Worm (Caenorhabditis elegans) whole organism, L4 larva: ENCODE measurements around the gene C06B3.6.

Experiments used
- D1046.2 ChIP-seq: fragments of 200-800 bp; sonication (Bioruptor generic); IDR thresholded peaks from 2 replicates; pipeline ENCODE4 v1.3.6; 2022; ENCODE audit warnings: missing genetic modification characterization, missing compliant biosample characterization
- F10B5.3 ChIP-seq: sonication (generic microtip); optimal IDR thresholded peaks from 2 replicates; lab custom pipeline; 2016; ENCODE audit warnings: mild to moderate bottlenecking, missing genetic modification characterization, missing compliant biosample characterization
- F37D6.2 ChIP-seq: sonication (generic microtip); optimal IDR thresholded peaks from 2 replicates; lab custom pipeline; 2016; ENCODE audit warnings: mild to moderate bottlenecking, missing genetic modification characterization, missing compliant biosample characterization
- F44E2.7 ChIP-seq: fragments of 200-800 bp; sonication (Bioruptor generic); IDR thresholded peaks from 2 replicates; pipeline ENCODE4 v2.1.2; 2022; ENCODE audit warnings: missing genetic modification characterization, missing compliant biosample characterization
- T20F7.1 ChIP-seq: fragments of 200-800 bp; sonication (Bioruptor generic); optimal IDR thresholded peaks from 2 replicates; lab custom pipeline; 2018; ENCODE audit warnings: mild to moderate bottlenecking, missing genetic modification characterization, missing compliant biosample characterization
- Y105C5A.15 ChIP-seq: fragments of 200-800 bp; sonication (Bioruptor generic); IDR thresholded peaks from 2 replicates; pipeline ENCODE4 v1.3.6; 2022; ENCODE audit warnings: missing genetic modification characterization, missing compliant biosample characterization
- Y48G9A.11 ChIP-seq: fragments of 200-800 bp; sonication (Bioruptor generic); IDR thresholded peaks from 2 replicates; pipeline ENCODE4 v1.3.6; 2022; ENCODE audit warnings: missing genetic modification reagents, missing genetic modification characterization, missing compliant biosample characterization
- Y75B8A.6 ChIP-seq: fragments of 200-800 bp; sonication (Bioruptor generic); IDR thresholded peaks from 2 replicates; pipeline ENCODE4 v1.3.6; 2022; ENCODE audit warnings: missing genetic modification reagents, missing genetic modification characterization, missing compliant biosample characterization
- ZK337.2 ChIP-seq: fragments of 200-800 bp; sonication (Bioruptor generic); IDR thresholded peaks from 2 replicates; pipeline ENCODE4 v1.3.6; 2022; ENCODE audit warnings: missing genetic modification reagents, missing genetic modification characterization, missing compliant biosample characterization
- ZK546.5 ChIP-seq, 2 experiments: sonication (generic microtip); optimal IDR thresholded peaks; 2 replicates each; lab custom pipeline; 2017; ENCODE audit warnings: missing biosample characterization in 2 of 2, missing genetic modification characterization in 2 of 2
- ama-1 ChIP-seq: fragments of 150-350 bp; optimal IDR thresholded peaks from 2 replicates; lab custom pipeline; 2014; ENCODE audit warnings: inconsistent platforms, mixed read lengths
- arid-1 ChIP-seq: fragments of 200-800 bp; sonication (Bioruptor generic); conservative IDR thresholded peaks from 2 replicates; pipeline ENCODE4 v1.3.6; 2022; ENCODE audit warnings: missing genetic modification reagents, missing genetic modification characterization, missing compliant biosample characterization
- ceh-44 ChIP-seq: fragments of 200-800 bp; sonication (Bioruptor generic); IDR thresholded peaks from 2 replicates; pipeline ENCODE4 v1.3.6; 2022; ENCODE audit warnings: missing genetic modification reagents, missing genetic modification characterization, missing compliant biosample characterization
- ces-1 ChIP-seq: fragments of 150-350 bp; sonication (generic microtip); optimal IDR thresholded peaks from 4 replicates; lab custom pipeline; 2014; ENCODE audit warnings: missing biosample characterization, missing genetic modification reagents, missing genetic modification characterization
- cey-2 ChIP-seq: sonication (generic microtip); optimal IDR thresholded peaks from 3 replicates; lab custom pipeline; 2017; ENCODE audit warnings: missing genetic modification characterization, mild to moderate bottlenecking, missing compliant biosample characterization, antibody characterized with exemption, borderline replicate concordance; ENCODE audit not compliant: insufficient read depth
- ctbp-1 ChIP-seq: fragments of 200-800 bp; sonication (Bioruptor generic); IDR thresholded peaks from 2 replicates; pipeline ENCODE4 v1.3.6; 2022; ENCODE audit warnings: missing genetic modification reagents, missing genetic modification characterization, missing compliant biosample characterization
- daf-12 ChIP-seq: fragments of 150-350 bp; optimal IDR thresholded peaks from 2 replicates; lab custom pipeline; 2014; ENCODE audit warnings: missing biosample characterization, missing genetic modification reagents, missing genetic modification characterization
- daf-8 ChIP-seq: fragments of 200-800 bp; sonication (Bioruptor generic); IDR thresholded peaks from 2 replicates; pipeline ENCODE4 v1.3.6; 2022; ENCODE audit warnings: missing genetic modification characterization, missing compliant biosample characterization
- dmd-9 ChIP-seq: fragments of 200-800 bp; sonication (Bioruptor generic); IDR thresholded peaks from 2 replicates; pipeline ENCODE4 v1.3.6; 2022; ENCODE audit warnings: missing genetic modification reagents, missing genetic modification characterization, missing compliant biosample characterization
- dve-1 ChIP-seq: sonication (generic microtip); optimal IDR thresholded peaks from 2 replicates; lab custom pipeline; 2017; ENCODE audit warnings: antibody characterized with exemption, mild to moderate bottlenecking, missing genetic modification characterization, missing compliant biosample characterization; ENCODE audit not compliant: insufficient read depth
- fkh-10 ChIP-seq: fragments of 150-350 bp; optimal IDR thresholded peaks from 2 replicates; lab custom pipeline; 2014; ENCODE audit warnings: missing biosample characterization, missing genetic modification reagents, missing genetic modification characterization
- fos-1 ChIP-seq: fragments of 150-350 bp; optimal IDR thresholded peaks from 2 replicates; lab custom pipeline; 2014; ENCODE audit warnings: missing biosample characterization, missing genetic modification characterization
- gei-8 ChIP-seq: fragments of 200-800 bp; sonication (Bioruptor generic); optimal IDR thresholded peaks from 2 replicates; lab custom pipeline; 2018; ENCODE audit warnings: mild to moderate bottlenecking, missing genetic modification characterization, missing compliant biosample characterization
- hlh-11 ChIP-seq: fragments of 200-800 bp; sonication (Bioruptor generic); optimal IDR thresholded peaks from 2 replicates; lab custom pipeline; 2018; ENCODE audit warnings: mild to moderate bottlenecking, missing genetic modification characterization, missing compliant biosample characterization
- hlh-30 ChIP-seq: sonication (generic microtip); optimal IDR thresholded peaks from 2 replicates; lab custom pipeline; 2017; ENCODE audit warnings: antibody characterized with exemption, mild to moderate bottlenecking, missing genetic modification characterization, missing compliant biosample characterization; ENCODE audit not compliant: insufficient read depth
- jun-1 ChIP-seq: fragments of 150-350 bp; optimal IDR thresholded peaks from 2 replicates; lab custom pipeline; 2014; ENCODE audit warnings: missing biosample characterization, missing genetic modification reagents, missing genetic modification characterization
- lin-13 ChIP-seq: fragments of 150-350 bp; optimal IDR thresholded peaks from 2 replicates; lab custom pipeline; 2014; ENCODE audit warnings: missing biosample characterization, missing genetic modification reagents, missing genetic modification characterization
- lin-15B ChIP-seq: fragments of 150-350 bp; sonication (generic microtip); optimal IDR thresholded peaks from 3 replicates; lab custom pipeline; 2014; ENCODE audit warnings: missing biosample characterization, missing genetic modification characterization
- lin-38 ChIP-seq: fragments of 200-800 bp; sonication (Bioruptor generic); IDR thresholded peaks from 2 replicates; pipeline ENCODE4 v1.3.6; 2022; ENCODE audit warnings: missing genetic modification reagents, missing genetic modification characterization, missing compliant biosample characterization
- lir-3 ChIP-seq: sonication (generic microtip); optimal IDR thresholded peaks from 2 replicates; lab custom pipeline; 2016; ENCODE audit warnings: mild to moderate bottlenecking, missing genetic modification characterization, missing compliant biosample characterization
- madf-5 ChIP-seq, 2 experiments: fragments of 200-800 bp; sonication (Bioruptor generic); IDR thresholded peaks; 2 replicates each; pipeline ENCODE4 v1.3.6; 2022; ENCODE audit warnings: missing compliant biosample characterization in 2 of 2, missing genetic modification characterization in 2 of 2
- madf-9 ChIP-seq: fragments of 200-800 bp; sonication (Bioruptor generic); conservative IDR thresholded peaks from 2 replicates; pipeline ENCODE4 v1.3.6; 2022; ENCODE audit warnings: missing genetic modification reagents, missing genetic modification characterization, missing compliant biosample characterization
- mep-1 ChIP-seq: fragments of 150-350 bp; sonication (generic microtip); optimal IDR thresholded peaks from 3 replicates; lab custom pipeline; 2014; ENCODE audit warnings: missing biosample characterization, missing genetic modification characterization
- mes-2 ChIP-seq: sonication (generic microtip); optimal IDR thresholded peaks from 2 replicates; lab custom pipeline; 2016; ENCODE audit warnings: missing genotype, mild to moderate bottlenecking, missing genetic modification characterization, missing compliant biosample characterization; ENCODE audit not compliant: poor library complexity, severe bottlenecking
- nhr-102 ChIP-seq: sonication (generic microtip); optimal IDR thresholded peaks from 2 replicates; lab custom pipeline; 2016; ENCODE audit warnings: mild to moderate bottlenecking, missing genetic modification characterization, moderate library complexity, missing compliant biosample characterization
- nhr-111 ChIP-seq: fragments of 200-800 bp; sonication (Bioruptor generic); optimal IDR thresholded peaks from 2 replicates; lab custom pipeline; 2018; ENCODE audit warnings: mild to moderate bottlenecking, missing genetic modification characterization, missing compliant biosample characterization
- nhr-237 ChIP-seq: sonication (generic microtip); optimal IDR thresholded peaks from 2 replicates; lab custom pipeline; 2017; ENCODE audit warnings: missing biosample characterization, missing genetic modification characterization
- nhr-28 ChIP-seq: fragments of 150-350 bp; optimal IDR thresholded peaks from 2 replicates; lab custom pipeline; 2014; ENCODE audit warnings: missing biosample characterization, missing genetic modification characterization
- nhr-41 ChIP-seq: fragments of 200-800 bp; sonication (Bioruptor generic); IDR thresholded peaks from 2 replicates; pipeline ENCODE4 v1.3.6; 2022; ENCODE audit warnings: missing genetic modification reagents, missing genetic modification characterization, missing compliant biosample characterization
- nhr-48 ChIP-seq: sonication (generic microtip); optimal IDR thresholded peaks from 2 replicates; lab custom pipeline; 2016; ENCODE audit warnings: mild to moderate bottlenecking, missing genetic modification characterization, missing compliant biosample characterization
- nhr-6 ChIP-seq: fragments of 150-350 bp; optimal IDR thresholded peaks from 2 replicates; lab custom pipeline; 2014; ENCODE audit warnings: missing biosample characterization, missing genetic modification characterization
- nhr-76 ChIP-seq: fragments of 150-350 bp; optimal IDR thresholded peaks from 2 replicates; lab custom pipeline; 2014; ENCODE audit warnings: missing biosample characterization, missing genetic modification characterization
- php-3 ChIP-seq: fragments of 200-800 bp; sonication (Bioruptor generic); IDR thresholded peaks from 2 replicates; pipeline ENCODE4 v1.3.6; 2022; ENCODE audit warnings: missing genetic modification reagents, missing genetic modification characterization, missing compliant biosample characterization
- saeg-2 ChIP-seq: fragments of 200-800 bp; sonication (Bioruptor generic); IDR thresholded peaks from 2 replicates; pipeline ENCODE4 v1.3.6; 2022; ENCODE audit warnings: missing genetic modification reagents, missing genetic modification characterization, missing compliant biosample characterization
- sdz-12 ChIP-seq: fragments of 200-800 bp; sonication (Bioruptor generic); optimal IDR thresholded peaks from 2 replicates; lab custom pipeline; 2018; ENCODE audit warnings: mild to moderate bottlenecking, missing genetic modification characterization, missing compliant biosample characterization
- skn-1 ChIP-seq: fragments of 150-350 bp; optimal IDR thresholded peaks from 2 replicates; lab custom pipeline; 2014; ENCODE audit warnings: missing biosample characterization, missing genetic modification characterization
- tra-1 ChIP-seq: fragments of 200-800 bp; sonication (Bioruptor generic); IDR thresholded peaks from 2 replicates; pipeline ENCODE4 v1.3.6; 2022; ENCODE audit warnings: missing genetic modification reagents, missing genetic modification characterization, missing compliant biosample characterization
- unc-130 ChIP-seq: sonication (generic microtip); optimal IDR thresholded peaks from 2 replicates; lab custom pipeline; 2016; ENCODE audit warnings: missing genetic modification reagents, missing genetic modification characterization, missing compliant biosample characterization
- unc-39 ChIP-seq: sonication (generic microtip); optimal IDR thresholded peaks from 2 replicates; lab custom pipeline; 2017; ENCODE audit warnings: missing biosample characterization, missing genetic modification characterization
- unc-62 ChIP-seq, 3 experiments: fragments of 150-350 bp in 1 of 3; sonication (generic microtip); optimal IDR thresholded peaks in 2 of 3; peaks in 1 of 3; 1 replicate in 1 of 3; 2 replicates in 2 of 3; lab custom pipeline; 2014 to 2017; ENCODE audit warnings: missing biosample characterization in 3 of 3, missing genetic modification characterization in 3 of 3, missing genetic modification reagents in 3 of 3, missing genotype in 1 of 3
- ztf-11 ChIP-seq: fragments of 150-350 bp; optimal IDR thresholded peaks from 2 replicates; lab custom pipeline; 2014; ENCODE audit warnings: missing biosample characterization, missing genetic modification characterization

The C06B3.6 gene

DNA sequence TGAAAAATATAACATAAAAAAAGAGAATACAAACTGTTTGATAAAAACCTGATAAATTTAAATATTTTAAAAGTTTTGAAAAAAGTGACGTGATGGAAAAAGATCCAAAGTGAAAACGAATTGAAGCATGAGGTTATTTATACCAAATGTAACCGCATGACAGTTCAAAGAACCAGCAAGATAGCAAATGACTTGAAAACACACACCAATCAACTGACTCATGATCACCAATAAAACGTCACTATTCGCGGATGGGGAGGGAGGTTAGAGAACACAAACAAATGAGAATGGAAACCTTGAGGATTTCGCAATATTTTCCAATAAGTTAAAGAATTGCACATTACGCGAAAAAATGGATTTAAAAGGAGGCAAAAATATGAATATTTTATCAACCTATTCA is 633 bp upstream of the C06B3.6 start, which contains the start of gene C06B3.7:
Gene C06B3.7, plus strand, starts transcription at position 287 of the 400 bp plus-strand sequence.
- no peak for TF ChIP-seq F10B5.3
- TF ChIP-seq madf-9 (GFP tag; lab: Robert Waterston, UW): no peak
- TF ChIP-seq nhr-111 (GFP tag; lab: Kevin White, UChicago): no peak
- no peak for TF ChIP-seq madf-5 (GFP tag; IDR thresholded peaks at IDR 0.05; lab: Robert Waterston, UW)
- TF ChIP-seq nhr-76 (tag; lab: Kevin White, UChicago): no peak
- TF ChIP-seq lin-15B (tag; lab: Kevin White, UChicago): no peak
- TF ChIP-seq nhr-6: peak; percentile 91
- TF ChIP-seq unc-130 (GFP tag; lab: Kevin White, UChicago): no peak
- peak; percentile 67 for TF ChIP-seq T20F7.1 (GFP tag; lab: Kevin White, UChicago)
- peak; percentile 57 for TF ChIP-seq nhr-102 (tag; lab: Kevin White, UChicago)
- TF ChIP-seq nhr-41 (GFP tag; lab: Robert Waterston, UW): no peak
- no peak for TF ChIP-seq dmd-9
- TF ChIP-seq ces-1: no peak
- no peak for TF ChIP-seq unc-39 (tag; lab: Kevin White, UChicago)
- TF ChIP-seq Y48G9A.11 (GFP tag; lab: Robert Waterston, UW): no peak
- peak; percentile 65 for TF ChIP-seq cey-2 (tag; lab: Kevin White, UChicago)
- no peak for TF ChIP-seq daf-12 (tag; lab: Kevin White, UChicago)
- peak; percentile 95 for TF ChIP-seq dve-1 (tag; lab: Kevin White, UChicago)
- no peak for TF ChIP-seq ztf-11 (tag; lab: Kevin White, UChicago)
- TF ChIP-seq nhr-237 (tag; lab: Kevin White, UChicago): no peak
- TF ChIP-seq Y75B8A.6 (GFP tag; lab: Robert Waterston, UW): no peak
- TF ChIP-seq mep-1: peak; percentile 90
- no peak for TF ChIP-seq ZK546.5 (tag; optimal IDR thresholded peaks at IDR 0.05; lab: Kevin White, UChicago)
- peak; percentile 95 for TF ChIP-seq nhr-28 (tag; lab: Kevin White, UChicago)
- no peak for TF ChIP-seq ZK337.2 (GFP tag; lab: Robert Waterston, UW)
- no peak for TF ChIP-seq ctbp-1 (GFP tag; lab: Robert Waterston, UW)
- TF ChIP-seq unc-62 (GFP tag; optimal IDR thresholded peaks at IDR 0.05 in 1 of 2; lab: Kevin White, UChicago): peak in 1 of 2 experiments; percentile 98
- TF ChIP-seq unc-62 (tag; optimal IDR thresholded peaks at IDR 0.05; lab: Kevin White, UChicago): no peak
- no peak for TF ChIP-seq fkh-10 (GFP tag; lab: Kevin White, UChicago)
- no peak for TF ChIP-seq sdz-12
- TF ChIP-seq tra-1: peak; percentile 62; the same call in 1 of the 2 replicates
- no peak for TF ChIP-seq skn-1 (tag; lab: Kevin White, UChicago)
- no peak for TF ChIP-seq daf-8 (GFP tag; lab: Robert Waterston, UW)
- no peak for TF ChIP-seq lin-38
- TF ChIP-seq F44E2.7 (GFP tag; lab: Robert Waterston, UW): no peak
- TF ChIP-seq hlh-11: peak; percentile 96
- no peak for TF ChIP-seq mes-2 (tag; lab: Kevin White, UChicago)
- peak; percentile 99 for TF ChIP-seq hlh-30 (tag; lab: Kevin White, UChicago)
- TF ChIP-seq php-3 (GFP tag; lab: Robert Waterston, UW): peak; percentile 92
- TF ChIP-seq lin-13: peak; percentile 62
- no peak for TF ChIP-seq gei-8 (GFP tag; lab: Kevin White, UChicago)
- TF ChIP-seq ceh-44 (GFP tag; lab: Robert Waterston, UW): no peak
- peak; percentile 73 for TF ChIP-seq fos-1 (tag; lab: Kevin White, UChicago)
- TF ChIP-seq lir-3: no peak
- no peak for TF ChIP-seq arid-1
- 0 out of 2 replicates have a peak, but pooled peaks have one; percentile 10 for TF ChIP-seq saeg-2 (GFP tag; lab: Robert Waterston, UW)
- peak; percentile 81 for TF ChIP-seq ama-1 (lab: Kevin White, UChicago)
- TF ChIP-seq nhr-48 (tag; lab: Kevin White, UChicago): peak; percentile 75
- TF ChIP-seq D1046.2 (GFP tag; lab: Robert Waterston, UW): no peak
- no peak for TF ChIP-seq Y105C5A.15 (GFP tag; lab: Robert Waterston, UW)
- no peak for TF ChIP-seq F37D6.2
- TF ChIP-seq jun-1 (tag; lab: Kevin White, UChicago): no peak
